Fruit fly (Drosophila melanogaster): ENCODE results near the gene Dscam4.

The Dscam4 gene

dm6 chr3L:8197779-8198279 lies 40.6 kb upstream of the Dscam4 start, which contains the start of the genes UbcE2M and Dhps (continued):
- TF ChIP-seq Nf-YA (GFP tag; IDR thresholded peaks at IDR 0.05) (no peak), CTCF (GFP tag; optimal IDR thresholded peaks at IDR 0.05) (no peak), CG10209 (GFP tag; optimal IDR thresholded peaks at IDR 0.05) (peak; percentile 83), cg (GFP tag; optimal IDR thresholded peaks at IDR 0.05) (no peak), CG33557 (GFP tag; optimal IDR thresholded peaks at IDR 0.05) (peak; percentile 66), fd3F (GFP tag; optimal IDR thresholded peaks at IDR 0.05) (peak; percentile 68), TFAM (GFP tag; optimal IDR thresholded peaks at IDR 0.05) (no peak), nau (GFP tag; optimal IDR thresholded peaks at IDR 0.05) (no peak), en (GFP tag; optimal IDR thresholded peaks at IDR 0.05) (no peak), Dad (GFP tag; optimal IDR thresholded peaks at IDR 0.05) (no peak), sima (GFP tag; optimal IDR thresholded peaks at IDR 0.05) (no peak), otp (GFP tag; IDR thresholded peaks at IDR 0.05) (no peak), knrl (GFP tag; IDR thresholded peaks at IDR 0.05; ENCODE audit: partially characterized antibody) (peak; percentile 83), GATAe (GFP tag; conservative IDR thresholded peaks at IDR 0.05) (0 out of 2 replicates have a peak, but pooled peaks have one; percentile 11), Mad (GFP tag; optimal IDR thresholded peaks at IDR 0.05) (no peak), gro (GFP tag; optimal IDR thresholded peaks at IDR 0.05) (no peak), CG13775 (GFP tag; optimal IDR thresholded peaks at IDR 0.05) (peak; percentile 85), dan (GFP tag; IDR thresholded peaks at IDR 0.05) (no peak), toy (GFP tag; IDR thresholded peaks at IDR 0.05) (no peak), Max (GFP tag; optimal IDR thresholded peaks at IDR 0.05) (peak; percentile 73), vfl (GFP tag; optimal IDR thresholded peaks at IDR 0.05) (peak; percentile 29), her (GFP tag; optimal IDR thresholded peaks at IDR 0.05) (no peak), Lpt (GFP tag; optimal IDR thresholded peaks at IDR 0.05) (no peak), CG11723 (GFP tag; optimal IDR thresholded peaks at IDR 0.05) (no peak), repo (GFP tag; optimal IDR thresholded peaks at IDR 0.05) (no peak), pita (GFP tag; optimal IDR thresholded peaks at IDR 0.05) (no peak), E2f1 (GFP tag; IDR thresholded peaks at IDR 0.05) (no peak; the same call in none of the 2 replicates), CG6765 (GFP tag; optimal IDR thresholded peaks at IDR 0.05) (peak; percentile 59), bowl (GFP tag; IDR thresholded peaks at IDR 0.05) (no peak), Dfd (GFP tag; optimal IDR thresholded peaks at IDR 0.05) (no peak), CG2712 (tag; optimal IDR thresholded peaks at IDR 0.05) (peak; percentile 75), CG8924 (tag; optimal IDR thresholded peaks at IDR 0.05) (peak; percentile 80), Ets65A (GFP tag) (peak; percentile 94), ase (GFP tag; IDR thresholded peaks at IDR 0.05) (peak; percentile 38; the same call in 1 of the 3 replicates), ttk (GFP tag; IDR thresholded peaks at IDR 0.05) (peak; percentile 12; the same call in 1 of the 2 replicates), Stat92E (GFP tag; optimal IDR thresholded peaks at IDR 0.05) (no peak), CG1529 (GFP tag; optimal IDR thresholded peaks at IDR 0.05) (peak; percentile 3), Hmr (GFP tag; optimal IDR thresholded peaks at IDR 0.05) (no peak), so (GFP tag; IDR thresholded peaks at IDR 0.05) (no peak; the same call in 2 of the 3 replicates), MBD-R2 (GFP tag; IDR thresholded peaks at IDR 0.05) (peak; percentile 69; the same call in 1 of the 2 replicates), lmd (GFP tag; IDR thresholded peaks at IDR 0.05) (peak; percentile 61), Vsx1 (GFP tag; optimal IDR thresholded peaks at IDR 0.05) (no peak), phol (tag; optimal IDR thresholded peaks at IDR 0.05) (peak; percentile 86), ATbp (GFP tag; optimal IDR thresholded peaks at IDR 0.05) (no peak), crp (GFP tag; optimal IDR thresholded peaks at IDR 0.05) (peak in 1 of 2 experiments; percentile 60), mam (GFP tag; optimal IDR thresholded peaks at IDR 0.05) (peak; percentile 73), CG11093 (GFP tag; IDR thresholded peaks at IDR 0.05) (peak; percentile 56; the same call in 1 of the 3 replicates), Dip2 (GFP tag; IDR thresholded peaks at IDR 0.05) (no peak), lilli (GFP tag; optimal IDR thresholded peaks at IDR 0.05) (peak; percentile 66), wdn (GFP tag; IDR thresholded peaks at IDR 0.05) (peak; percentile 40; the same call in 1 of the 2 replicates), CG13624 (GFP tag; optimal IDR thresholded peaks at IDR 0.05) (peak; percentile 31)
